Worm (Caenorhabditis elegans) whole organism, dauer: ENCODE data around the gene clik-2.
"Not testable (repeated sequence)": the region's sequence is repeated elsewhere in the genome, so short reads cannot be mapped to it uniquely, and the experiment has no call there.

Experiments used
- unc-62 ChIP-seq: sonication (generic microtip); optimal IDR thresholded peaks from 2 replicates; lab custom pipeline; 2017; ENCODE audit warnings: missing biosample characterization, missing genetic modification reagents, missing genetic modification characterization

Gene clik-2

ce11 chrX:7681965-7682946 is 6.8 kb downstream of the clik-2 start, which contains the start of gene unc-18:
Gene unc-18 (plus strand): TSS chrX:7682896.
- TF ChIP-seq unc-62 = no peak

- no peak for TF ChIP-seq unc-62
Observed at ce11 chrX:7680545-7681330, 8.3 kb downstream of the clik-2 start, which contains the start of gene stn-2. Gene stn-2 (minus strand): TSS chrX:7680619.

- TF ChIP-seq unc-62 = no peak
Observed at ce11 chrX:7679835-7680234, 9.2 kb downstream of the clik-2 start.

ce11 chrX:7678437-7679139 is 10.4 kb downstream of the clik-2 start:
- no peak for TF ChIP-seq unc-62

ce11 chrX:7674871-7675270 is 14.1 kb downstream of the clik-2 start:
- TF ChIP-seq unc-62 = no peak

ce11 chrX:7672693-7673092 is 16.3 kb downstream of the clik-2 start, which contains the start of gene F27D9.2:
Gene F27D9.2 (plus strand): TSS chrX:7672993.
- no peak for TF ChIP-seq unc-62

- no peak for TF ChIP-seq unc-62
Observed at ce11 chrX:7670655-7671054, 18.4 kb downstream of the clik-2 start, which contains the start of gene F27D9.7. Gene F27D9.7 (minus strand): TSS chrX:7670755.

ce11 chrX:7667394-7668089 is 21.5 kb downstream of the clik-2 start, which contains the start of gene F27D9.13:
Gene F27D9.13 (minus strand): TSS chrX:7667444.
- TF ChIP-seq unc-62 = no peak

ce11 chrX:7665401-7665800 is 23.6 kb downstream of the clik-2 start:
- TF ChIP-seq unc-62 = no peak

- not testable (repeated sequence) for TF ChIP-seq unc-62
Observed at ce11 chrX:7664819-7665218, 24.2 kb downstream of the clik-2 start, which contains the start of gene dhs-29. Gene dhs-29 (minus strand): TSS chrX:7664919.

- TF ChIP-seq unc-62 = no peak
Observed at ce11 chrX:7664419-7664818, 24.6 kb downstream of the clik-2 start.

- TF ChIP-seq unc-62 = no peak
Observed at ce11 chrX:7662532-7662931, 26.5 kb downstream of the clik-2 start.

- no peak for TF ChIP-seq unc-62
Observed at ce11 chrX:7661628-7662027, 27.4 kb downstream of the clik-2 start.

ce11 chrX:7660919-7661557 is 28.0 kb downstream of the clik-2 start, which contains the start of gene pcca-1:
Gene pcca-1 (minus strand): TSS chrX:7660986.
- no peak for TF ChIP-seq unc-62
